Fruit fly (Drosophila melanogaster) S2 (cell line): ENCODE measurements around the gene CG44038.

ENCODE experiments used
- CG8478 ChIP-seq: fragments of >200 bp; optimal IDR thresholded peaks from 2 replicates; lab custom pipeline; 2018
- CTCF ChIP-seq, 2 experiments: fragments of >200 bp; optimal IDR thresholded peaks; 2 replicates each; lab custom pipeline; 2018

- TF ChIP-seq CG8478 (lab: Kevin White, UChicago) (no peak), CTCF (optimal IDR thresholded peaks at IDR 0.05; lab: Kevin White, UChicago) (no peak)
Measured at dm6 chr3R:12214201-12214600, 46.6 kb upstream of the CG44038 start, which contains the start of gene CG14742.
